Worm (Caenorhabditis elegans) whole organism, young adult: ENCODE measurements around the gene F09E5.12.
A peak's percentile ranks its signal among the peaks of the same experiment; 100 is the strongest.

Source experiments
- B0035.1 ChIP-seq: sonication (generic microtip); optimal IDR thresholded peaks from 2 replicates; lab custom pipeline; 2016; ENCODE audit warnings: missing genetic modification characterization, mild to moderate bottlenecking, missing compliant biosample characterization, missing genotype, missing genetic modification reagents
- B0336.3 ChIP-seq: fragments of 200-800 bp; sonication (Bioruptor generic); IDR thresholded peaks from 2 replicates; pipeline ENCODE4 v1.3.6; 2022; ENCODE audit warnings: missing genetic modification characterization, missing compliant biosample characterization
- F10E7.11 ChIP-seq: sonication (generic microtip); optimal IDR thresholded peaks from 2 replicates; lab custom pipeline; 2017; ENCODE audit warnings: mild to moderate bottlenecking, missing genetic modification characterization, moderate library complexity, missing compliant biosample characterization
- F23B12.7 ChIP-seq: sonication (generic microtip); optimal IDR thresholded peaks from 2 replicates; lab custom pipeline; 2017; ENCODE audit warnings: missing genetic modification characterization, mild to moderate bottlenecking, missing compliant biosample characterization, antibody characterized with exemption, moderate library complexity; ENCODE audit not compliant: insufficient read depth
- F33H1.4 ChIP-seq: fragments of 200-800 bp; sonication (Bioruptor generic); IDR thresholded peaks from 2 replicates; pipeline ENCODE4 v1.3.6; 2022; ENCODE audit warnings: missing genetic modification reagents, missing genetic modification characterization, missing compliant biosample characterization
- F37B4.10 ChIP-seq: fragments of 200-800 bp; sonication (Bioruptor generic); IDR thresholded peaks from 2 replicates; pipeline ENCODE4 v1.3.6; 2022; ENCODE audit warnings: missing genetic modification characterization, missing compliant biosample characterization
- F39B2.1 ChIP-seq: fragments of 200-800 bp; sonication (Bioruptor generic); IDR thresholded peaks from 2 replicates; pipeline ENCODE4 v1.3.6; 2022; ENCODE audit warnings: missing genetic modification reagents, missing genetic modification characterization, missing compliant biosample characterization
- F57A8.1 ChIP-seq: fragments of 200-800 bp; sonication (Bioruptor generic); optimal IDR thresholded peaks from 2 replicates; lab custom pipeline; 2018; ENCODE audit warnings: mild to moderate bottlenecking, missing genetic modification characterization, moderate library complexity, missing compliant biosample characterization
- F57C9.4 ChIP-seq: sonication (generic microtip); optimal IDR thresholded peaks from 2 replicates; lab custom pipeline; 2017; ENCODE audit warnings: mild to moderate bottlenecking, missing genetic modification characterization, missing compliant biosample characterization
- K12H6.12 ChIP-seq: fragments of 200-800 bp; sonication (Bioruptor generic); optimal IDR thresholded peaks from 2 replicates; lab custom pipeline; 2018; ENCODE audit warnings: mild to moderate bottlenecking, missing genetic modification characterization, missing compliant biosample characterization
- Y53F4B.3 ChIP-seq: fragments of 200-800 bp; sonication (Bioruptor generic); IDR thresholded peaks from 2 replicates; pipeline ENCODE4 v1.3.6; 2022; ENCODE audit warnings: missing genetic modification reagents, missing genetic modification characterization, missing compliant biosample characterization
- Y53G8AR.9 ChIP-seq: fragments of 200-800 bp; sonication (Bioruptor generic); conservative IDR thresholded peaks from 2 replicates; pipeline ENCODE4 v1.3.6; 2022; ENCODE audit warnings: missing genetic modification reagents, missing genetic modification characterization, missing compliant biosample characterization
- Y56A3A.18 ChIP-seq: fragments of 200-800 bp; sonication (Bioruptor generic); IDR thresholded peaks from 2 replicates; pipeline ENCODE4 v1.3.6; 2022; ENCODE audit warnings: missing genetic modification reagents, missing genetic modification characterization, missing compliant biosample characterization
- Y95B8A.8 ChIP-seq: fragments of 200-800 bp; sonication (Bioruptor generic); IDR thresholded peaks from 2 replicates; pipeline ENCODE4 v1.3.6; 2022; ENCODE audit warnings: missing genetic modification reagents, missing genetic modification characterization, missing compliant biosample characterization
- aptf-3 ChIP-seq: fragments of 200-800 bp; sonication (Bioruptor generic); IDR thresholded peaks from 2 replicates; pipeline ENCODE4 v1.3.6; 2022; ENCODE audit warnings: missing genetic modification characterization, missing compliant biosample characterization
- atf-7 ChIP-seq: sonication (generic microtip); optimal IDR thresholded peaks from 2 replicates; lab custom pipeline; 2017; ENCODE audit warnings: mild to moderate bottlenecking, missing genetic modification characterization, missing compliant biosample characterization
- attf-3 ChIP-seq: fragments of 200-800 bp; sonication (Bioruptor generic); conservative IDR thresholded peaks from 2 replicates; pipeline ENCODE4 v1.3.6; 2022; ENCODE audit warnings: missing genetic modification reagents, missing genetic modification characterization, missing compliant biosample characterization
- attf-5 ChIP-seq: fragments of 200-800 bp; sonication (Bioruptor generic); optimal IDR thresholded peaks from 2 replicates; lab custom pipeline; 2018; ENCODE audit warnings: mild to moderate bottlenecking, missing genetic modification characterization, missing compliant biosample characterization
- ccch-3 ChIP-seq: fragments of 200-800 bp; sonication (Bioruptor generic); optimal IDR thresholded peaks from 2 replicates; lab custom pipeline; 2018; ENCODE audit warnings: mild to moderate bottlenecking, missing genetic modification characterization, missing compliant biosample characterization
- cebp-2 ChIP-seq: fragments of 200-800 bp; sonication (Bioruptor generic); IDR thresholded peaks from 2 replicates; pipeline ENCODE4 v1.3.6; 2022; ENCODE audit warnings: missing genetic modification characterization, missing compliant biosample characterization
- ceh-27 ChIP-seq: fragments of 200-800 bp; sonication (Bioruptor generic); optimal IDR thresholded peaks from 2 replicates; lab custom pipeline; 2018; ENCODE audit warnings: mild to moderate bottlenecking, missing genetic modification characterization, moderate library complexity, missing compliant biosample characterization
- ceh-40 ChIP-seq: fragments of 200-800 bp; sonication (Bioruptor generic); IDR thresholded peaks from 2 replicates; pipeline ENCODE4 v1.3.6; 2022; ENCODE audit warnings: missing genetic modification characterization, missing compliant biosample characterization
- ceh-58 ChIP-seq: fragments of 200-800 bp; sonication (Bioruptor generic); IDR thresholded peaks from 2 replicates; pipeline ENCODE4 v1.3.6; 2022; ENCODE audit warnings: missing genetic modification characterization, missing compliant biosample characterization
- die-1 ChIP-seq: sonication (generic microtip); optimal IDR thresholded peaks from 2 replicates; lab custom pipeline; 2016; ENCODE audit warnings: missing genotype, mild to moderate bottlenecking, missing genetic modification characterization, missing compliant biosample characterization
- dpff-1 ChIP-seq: sonication (generic microtip); optimal IDR thresholded peaks from 2 replicates; lab custom pipeline; 2017; ENCODE audit warnings: mild to moderate bottlenecking, missing genetic modification characterization, missing compliant biosample characterization
- efl-1 ChIP-seq: fragments of 150-350 bp; optimal IDR thresholded peaks from 2 replicates; lab custom pipeline; 2014; ENCODE audit warnings: missing biosample characterization, missing genetic modification reagents, missing genetic modification characterization
- egl-18 ChIP-seq: fragments of 200-800 bp; sonication (Bioruptor generic); IDR thresholded peaks from 2 replicates; pipeline ENCODE4 v1.3.6; 2022; ENCODE audit warnings: missing genetic modification reagents, missing genetic modification characterization, missing compliant biosample characterization
- hmg-1.2 ChIP-seq: fragments of 200-800 bp; sonication (Bioruptor generic); IDR thresholded peaks from 2 replicates; pipeline ENCODE4 v1.3.6; 2022; ENCODE audit warnings: missing genetic modification reagents, missing genetic modification characterization, missing compliant biosample characterization
- hmg-20 ChIP-seq: fragments of 200-800 bp; sonication (Bioruptor generic); IDR thresholded peaks from 2 replicates; pipeline ENCODE4 v1.3.6; 2022; ENCODE audit warnings: missing genetic modification reagents, missing genetic modification characterization, missing compliant biosample characterization
- hrde-1 ChIP-seq: sonication (generic microtip); optimal IDR thresholded peaks from 2 replicates; lab custom pipeline; 2016; ENCODE audit warnings: missing genetic modification characterization, mild to moderate bottlenecking, missing compliant biosample characterization, moderate library complexity, missing genotype, missing genetic modification reagents, borderline replicate concordance
- let-526 ChIP-seq: fragments of 200-800 bp; sonication (Bioruptor generic); IDR thresholded peaks from 2 replicates; pipeline ENCODE4 v1.3.6; 2022; ENCODE audit warnings: missing genetic modification reagents, missing genetic modification characterization, missing compliant biosample characterization
- lir-1 ChIP-seq: fragments of 200-800 bp; sonication (Bioruptor generic); conservative IDR thresholded peaks from 2 replicates; pipeline ENCODE4 v1.3.6; 2022; ENCODE audit warnings: missing genetic modification reagents, missing genetic modification characterization, missing compliant biosample characterization
- madf-3 ChIP-seq: fragments of 200-800 bp; sonication (Bioruptor generic); IDR thresholded peaks from 2 replicates; pipeline ENCODE4 v1.3.6; 2022; ENCODE audit warnings: missing genetic modification reagents, missing genetic modification characterization, missing compliant biosample characterization
- madf-6 ChIP-seq: fragments of 200-800 bp; sonication (Bioruptor generic); IDR thresholded peaks from 2 replicates; pipeline ENCODE4 v1.3.6; 2022; ENCODE audit warnings: missing genetic modification reagents, missing genetic modification characterization, missing compliant biosample characterization
- mcd-1 ChIP-seq: fragments of 200-800 bp; sonication (Bioruptor generic); IDR thresholded peaks from 2 replicates; pipeline ENCODE4 v1.3.6; 2022; ENCODE audit warnings: missing genetic modification reagents, missing genetic modification characterization, missing compliant biosample characterization
- mel-28 ChIP-seq: sonication (generic microtip); optimal IDR thresholded peaks from 2 replicates; lab custom pipeline; 2016; ENCODE audit warnings: borderline replicate concordance, mild to moderate bottlenecking, missing genetic modification characterization, missing compliant biosample characterization
- mxl-1 ChIP-seq: sonication (generic microtip); optimal IDR thresholded peaks from 2 replicates; lab custom pipeline; 2016; ENCODE audit warnings: missing genetic modification characterization, missing compliant biosample characterization
- nfya-2 ChIP-seq: fragments of 200-800 bp; sonication (Bioruptor generic); IDR thresholded peaks from 2 replicates; pipeline ENCODE4 v1.3.6; 2022; ENCODE audit warnings: missing genetic modification reagents, missing genetic modification characterization, missing compliant biosample characterization
- nfyb-1 ChIP-seq: fragments of 200-800 bp; sonication (Bioruptor generic); IDR thresholded peaks from 2 replicates; pipeline ENCODE4 v1.3.6; 2022; ENCODE audit warnings: missing genetic modification reagents, missing genetic modification characterization, missing compliant biosample characterization
- pha-4 ChIP-seq: fragments of 150-350 bp; sonication (generic microtip); optimal IDR thresholded peaks from 2 replicates; lab custom pipeline; 2014; ENCODE audit warnings: missing biosample characterization, missing genetic modification reagents, missing genetic modification characterization
- rec-8 ChIP-seq, 2 experiments: sonication (generic microtip); optimal IDR thresholded peaks; 2 replicates each; lab custom pipeline; 2016; ENCODE audit warnings: mild to moderate bottlenecking in 2 of 2, missing genetic modification characterization in 2 of 2, missing genetic modification reagents in 2 of 2, missing genotype in 2 of 2, missing biosample characterization in 1 of 2, missing compliant biosample characterization in 1 of 2, moderate library complexity in 1 of 2
- rpc-1 ChIP-seq, 2 experiments: fragments of 150-350 bp in 1 of 2; sonication (generic microtip) in 1 of 2; optimal IDR thresholded peaks; 2 replicates each; lab custom pipeline; 2014 to 2018; ENCODE audit warnings: missing biosample characterization in 1 of 2, missing genetic modification characterization in 1 of 2, missing genetic modification reagents in 1 of 2, missing genotype in 1 of 2
- snpc-1.3 ChIP-seq: sonication (generic microtip); optimal IDR thresholded peaks from 2 replicates; lab custom pipeline; 2017; ENCODE audit warnings: missing genetic modification characterization, mild to moderate bottlenecking, missing compliant biosample characterization, antibody characterized with exemption, moderate library complexity, missing genotype, missing genetic modification reagents; ENCODE audit not compliant: insufficient read depth
- snpc-3.4 ChIP-seq: sonication (generic microtip); optimal IDR thresholded peaks from 2 replicates; lab custom pipeline; 2017; ENCODE audit warnings: missing genetic modification characterization, mild to moderate bottlenecking, missing compliant biosample characterization, antibody characterized with exemption, moderate library complexity, missing genotype, missing genetic modification reagents
- somi-1 ChIP-seq: fragments of 200-800 bp; sonication (Bioruptor generic); optimal IDR thresholded peaks from 2 replicates; lab custom pipeline; 2018; ENCODE audit warnings: mild to moderate bottlenecking, missing genetic modification characterization, missing compliant biosample characterization
- xnd-1 ChIP-seq: sonication (generic microtip); optimal IDR thresholded peaks from 2 replicates; lab custom pipeline; 2016; ENCODE audit warnings: missing genotype, missing genetic modification reagents, missing genetic modification characterization, missing compliant biosample characterization
- ztf-22 ChIP-seq: fragments of 200-800 bp; sonication (Bioruptor generic); optimal IDR thresholded peaks from 2 replicates; lab custom pipeline; 2018; ENCODE audit warnings: mild to moderate bottlenecking, missing genetic modification characterization, moderate library complexity, missing compliant biosample characterization

F09E5.12 gene

DNA sequence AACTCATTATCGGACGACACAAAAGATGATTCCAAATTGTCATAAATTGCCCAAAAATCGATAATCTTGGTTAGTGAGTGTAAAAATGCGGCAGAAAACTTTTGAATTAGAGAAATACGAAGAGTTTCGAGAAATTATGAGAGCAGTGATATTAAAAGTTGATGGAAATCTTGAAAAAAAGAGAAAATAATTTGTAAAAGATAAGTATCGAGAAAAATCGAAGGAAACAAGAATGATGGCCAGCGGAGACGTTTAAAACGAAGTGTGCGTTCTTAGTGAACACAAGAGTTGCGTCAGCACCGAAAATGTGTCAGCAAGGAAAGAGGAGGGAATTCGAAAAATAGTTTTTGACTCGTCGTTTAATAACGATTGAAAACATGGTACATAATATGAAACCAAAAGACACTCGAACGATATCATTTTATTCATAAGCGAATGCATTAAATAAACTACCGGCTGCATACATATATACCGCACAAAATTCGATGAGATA is 19.3 kb upstream of the F09E5.12 start, which contains the start of gene ndx-6 (continued):
- TF ChIP-seq madf-3 (GFP tag; lab: Robert Waterston, UW) (peak; percentile 75; the same call in 1 of the 2 replicates), B0336.3 (0 out of 2 replicates have a peak, but pooled peaks have one; percentile 55), rpc-1 (optimal IDR thresholded peaks at IDR 0.05; lab: Kevin White, UChicago) (no peak), rpc-1 (tag; optimal IDR thresholded peaks at IDR 0.05; lab: Kevin White, UChicago) (no peak), xnd-1 (tag; lab: Kevin White, UChicago) (peak; percentile 26), madf-6 (peak; percentile 73), F57A8.1 (peak; percentile 14), F23B12.7 (tag; lab: Kevin White, UChicago) (no peak), ztf-22 (GFP tag; lab: Kevin White, UChicago) (no peak), F33H1.4 (GFP tag; lab: Robert Waterston, UW) (peak; percentile 58), mcd-1 (peak; percentile 79), ceh-58 (GFP tag; lab: Robert Waterston, UW) (no peak), F57C9.4 (tag; lab: Kevin White, UChicago) (no peak), Y56A3A.18 (GFP tag; lab: Robert Waterston, UW) (no peak), Y95B8A.8 (GFP tag; lab: Robert Waterston, UW) (0 out of 2 replicates have a peak, but pooled peaks have one; percentile 51), Y53G8AR.9 (GFP tag; lab: Robert Waterston, UW) (peak; percentile 78), die-1 (no peak), cebp-2 (GFP tag; lab: Robert Waterston, UW) (no peak), snpc-1.3 (tag; lab: Kevin White, UChicago) (peak; percentile 5), ceh-27 (GFP tag; lab: Kevin White, UChicago) (peak; percentile 46), efl-1 (peak; percentile 85), F39B2.1 (no peak), hmg-20 (GFP tag; lab: Robert Waterston, UW) (0 out of 2 replicates have a peak, but pooled peaks have one; percentile 13), nfya-2 (GFP tag; lab: Robert Waterston, UW) (no peak), somi-1 (GFP tag; lab: Kevin White, UChicago) (no peak), snpc-3.4 (tag; lab: Kevin White, UChicago) (peak; percentile 40), attf-3 (GFP tag; lab: Robert Waterston, UW) (0 out of 2 replicates have a peak, but pooled peaks have one; percentile 33), B0035.1 (tag; lab: Kevin White, UChicago) (no peak), egl-18 (GFP tag; lab: Robert Waterston, UW) (no peak), F10E7.11 (no peak), lir-1 (GFP tag; lab: Robert Waterston, UW) (no peak), attf-5 (GFP tag; lab: Kevin White, UChicago) (peak; percentile 77), hmg-1.2 (GFP tag; lab: Robert Waterston, UW) (peak; percentile 43; the same call in 1 of the 2 replicates), nfyb-1 (GFP tag; lab: Robert Waterston, UW) (peak; percentile 77; the same call in 1 of the 2 replicates), rec-8 (tag; optimal IDR thresholded peaks at IDR 0.05; lab: Kevin White, UChicago) (no peak), F37B4.10 (GFP tag; lab: Robert Waterston, UW) (no peak), hrde-1 (tag; lab: Kevin White, UChicago) (no peak), aptf-3 (GFP tag; lab: Robert Waterston, UW) (no peak), Y53F4B.3 (GFP tag; lab: Robert Waterston, UW) (no peak), pha-4 (peak; percentile 50), mel-28 (tag; lab: Kevin White, UChicago) (no peak), dpff-1 (tag; lab: Kevin White, UChicago) (no peak), K12H6.12 (tag; lab: Kevin White, UChicago) (no peak), ccch-3 (GFP tag; lab: Kevin White, UChicago) (no peak), let-526 (GFP tag; lab: Robert Waterston, UW) (no peak), mxl-1 (no peak), ceh-40 (GFP tag; lab: Robert Waterston, UW) (no peak), atf-7 (no peak)
